Fruit fly (Drosophila melanogaster) whole organism, adult: ENCODE data around the gene tkv.

Source experiments
- CG11617 ChIP-seq: fragments of 200-800 bp; sonication (Bioruptor generic); optimal IDR thresholded peaks from 2 replicates; lab custom pipeline; 2017; ENCODE audit warnings: mild to moderate bottlenecking, missing biosample characterization, missing genetic modification reagents, missing genetic modification characterization
- CG12768 ChIP-seq: fragments of 200-800 bp; sonication (Bioruptor generic); optimal IDR thresholded peaks from 2 replicates; lab custom pipeline; 2017; ENCODE audit warnings: missing biosample characterization, missing genetic modification characterization, mild to moderate bottlenecking, moderate library complexity, missing genetic modification reagents
- CG14711 ChIP-seq: fragments of 200-800 bp; sonication (Bioruptor generic); optimal IDR thresholded peaks from 2 replicates; lab custom pipeline; 2018; ENCODE audit warnings: missing biosample characterization, mild to moderate bottlenecking, missing genetic modification characterization, moderate library complexity
- CG1620 ChIP-seq: fragments of 200-800 bp; sonication (Bioruptor generic); optimal IDR thresholded peaks from 2 replicates; lab custom pipeline; 2016; ENCODE audit warnings: missing biosample characterization, missing genetic modification characterization
- CG33017 ChIP-seq: fragments of 200-800 bp; sonication (Bioruptor generic); optimal IDR thresholded peaks from 2 replicates; lab custom pipeline; 2018; ENCODE audit warnings: missing biosample characterization, mild to moderate bottlenecking, missing genetic modification characterization, moderate library complexity
- CG5204 ChIP-seq: fragments of 200-800 bp; sonication (Bioruptor generic); optimal IDR thresholded peaks from 2 replicates; lab custom pipeline; 2016; ENCODE audit warnings: missing biosample characterization, missing genetic modification characterization
- CG7045 ChIP-seq: fragments of 200-800 bp; sonication (Bioruptor generic); optimal IDR thresholded peaks from 2 replicates; lab custom pipeline; 2017; ENCODE audit warnings: missing biosample characterization, mild to moderate bottlenecking, missing genetic modification characterization
- CG7101 ChIP-seq: fragments of 200-800 bp; sonication (Bioruptor generic); optimal IDR thresholded peaks from 2 replicates; lab custom pipeline; 2018; ENCODE audit warnings: missing biosample characterization, mild to moderate bottlenecking, missing genetic modification characterization, moderate library complexity
- Clk ChIP-seq: fragments of 200-800 bp; sonication (Bioruptor generic); optimal IDR thresholded peaks from 2 replicates; lab custom pipeline; 2017; ENCODE audit warnings: missing biosample characterization, missing genetic modification characterization
- Crg-1 ChIP-seq: fragments of 200-800 bp; sonication (Bioruptor generic); optimal IDR thresholded peaks from 2 replicates; lab custom pipeline; 2016; ENCODE audit warnings: missing biosample characterization, missing genetic modification characterization
- Hr96 ChIP-seq: fragments of 200-800 bp; sonication (Bioruptor generic); optimal IDR thresholded peaks from 2 replicates; lab custom pipeline; 2016; ENCODE audit warnings: missing biosample characterization, missing genetic modification characterization
- Mnt ChIP-seq: fragments of 200-800 bp; sonication (Bioruptor generic); optimal IDR thresholded peaks from 2 replicates; lab custom pipeline; 2016; ENCODE audit warnings: missing biosample characterization, mild to moderate bottlenecking, missing genetic modification characterization
- bab1 ChIP-seq: fragments of 200-800 bp; sonication (Bioruptor generic); optimal IDR thresholded peaks from 3 replicates; lab custom pipeline; 2019; ENCODE audit warnings: missing biosample characterization, mild to moderate bottlenecking, missing genetic modification characterization, moderate library complexity
- cic ChIP-seq: fragments of 200-800 bp; sonication (Bioruptor generic); optimal IDR thresholded peaks from 2 replicates; lab custom pipeline; 2017; ENCODE audit warnings: missing biosample characterization, mild to moderate bottlenecking, missing genetic modification characterization, moderate library complexity
- cnc ChIP-seq, 2 experiments: fragments of >200 bp; optimal IDR thresholded peaks; 2 replicates each; lab custom pipeline; 2017
- kay ChIP-seq: fragments of 200-800 bp; sonication (Bioruptor generic); peaks from one replicate; lab custom pipeline; 2016; ENCODE audit warnings: missing biosample characterization, missing genetic modification characterization, borderline replicate concordance
- ovo ChIP-seq: fragments of 200-800 bp; sonication (Bioruptor generic); optimal IDR thresholded peaks from 2 replicates; lab custom pipeline; 2016; ENCODE audit warnings: missing biosample characterization, missing genetic modification characterization
- pad ChIP-seq: fragments of 200-800 bp; sonication (Bioruptor generic); optimal IDR thresholded peaks from 3 replicates; lab custom pipeline; 2017; ENCODE audit warnings: missing biosample characterization, missing genetic modification characterization, mild to moderate bottlenecking, moderate library complexity, missing genetic modification reagents
- tj ChIP-seq: fragments of 200-800 bp; sonication (Bioruptor generic); optimal IDR thresholded peaks from 3 replicates; lab custom pipeline; 2017; ENCODE audit warnings: missing biosample characterization, mild to moderate bottlenecking, missing genetic modification characterization, moderate library complexity
- toe ChIP-seq: fragments of 200-800 bp; sonication (Bioruptor generic); optimal IDR thresholded peaks from 2 replicates; lab custom pipeline; 2016; ENCODE audit warnings: missing biosample characterization, missing genetic modification characterization

tkv gene

DNA sequence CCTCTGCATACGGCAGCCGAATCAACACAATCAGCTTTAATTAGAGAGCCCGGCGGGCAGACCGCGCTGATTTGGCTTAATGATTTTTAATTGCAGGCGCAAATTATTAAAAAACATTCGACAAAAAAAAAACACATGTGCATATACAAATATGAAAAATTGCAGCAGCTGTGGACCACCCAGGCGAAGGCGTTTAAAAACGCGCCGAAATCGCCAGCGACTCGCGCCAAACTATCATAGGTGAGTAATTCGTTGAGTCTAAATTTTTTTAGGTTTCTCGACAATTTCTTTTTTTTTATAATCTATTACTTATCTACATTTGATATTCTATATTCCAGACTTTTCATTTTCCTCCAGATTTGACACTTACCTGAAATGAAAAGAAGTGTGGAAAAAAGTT is 41.9 kb downstream of the tkv start:
- TF ChIP-seq cic (GFP tag; lab: Kevin White, UChicago) (no peak), CG33017 (tag; lab: Kevin White, UChicago) (no peak)

DNA sequence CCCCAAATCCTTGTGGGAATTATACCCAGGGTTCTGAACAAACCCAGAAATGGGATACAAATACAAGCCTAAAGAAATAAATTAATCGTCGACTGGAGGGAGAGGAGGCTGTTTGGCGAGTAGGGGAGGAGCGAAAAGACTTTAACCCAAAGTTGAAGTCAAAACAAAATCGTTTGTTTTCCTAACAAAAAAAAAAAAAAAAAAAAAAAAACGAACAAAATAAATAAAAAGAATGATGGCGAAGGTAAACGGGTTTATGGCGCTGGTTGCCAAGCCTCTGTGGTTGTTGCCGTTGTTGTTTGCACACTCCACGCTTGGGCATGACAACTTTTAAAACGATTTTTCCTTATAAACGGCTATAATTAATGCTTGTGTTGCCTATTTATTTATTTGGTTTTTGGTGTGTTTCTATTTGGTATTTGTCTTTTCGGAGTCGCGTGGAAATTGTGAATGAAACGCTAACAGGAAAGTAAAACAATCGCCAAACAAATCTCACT is 42.6 kb downstream of the tkv start:
- TF ChIP-seq CG1620 (GFP tag; lab: Kevin White, UChicago): no peak
- no peak for TF ChIP-seq kay (GFP tag; lab: Kevin White, UChicago)
- TF ChIP-seq cnc (optimal IDR thresholded peaks at IDR 0.05; lab: Kevin White, UChicago): no peak
- TF ChIP-seq CG5204: no peak
- no peak for TF ChIP-seq CG33017 (tag; lab: Kevin White, UChicago)
- no peak for TF ChIP-seq Clk
- no peak for TF ChIP-seq pad (GFP tag; lab: Kevin White, UChicago)
- TF ChIP-seq CG7101: no peak
- no peak for TF ChIP-seq toe

dm6 chr2L:5226891-5227554 is 44.2 kb downstream of the tkv start:
- no peak for TF ChIP-seq Mnt (GFP tag; lab: Kevin White, UChicago)
- TF ChIP-seq Crg-1 (GFP tag; lab: Kevin White, UChicago): no peak
- no peak for TF ChIP-seq ovo
- no peak for TF ChIP-seq CG7101
- no peak for TF ChIP-seq CG14711
- TF ChIP-seq CG11617 (GFP tag; lab: Kevin White, UChicago): no peak
- TF ChIP-seq kay (GFP tag; lab: Kevin White, UChicago): no peak
- no peak for TF ChIP-seq CG1620 (GFP tag; lab: Kevin White, UChicago)
- no peak for TF ChIP-seq CG12768 (GFP tag; lab: Kevin White, UChicago)

DNA sequence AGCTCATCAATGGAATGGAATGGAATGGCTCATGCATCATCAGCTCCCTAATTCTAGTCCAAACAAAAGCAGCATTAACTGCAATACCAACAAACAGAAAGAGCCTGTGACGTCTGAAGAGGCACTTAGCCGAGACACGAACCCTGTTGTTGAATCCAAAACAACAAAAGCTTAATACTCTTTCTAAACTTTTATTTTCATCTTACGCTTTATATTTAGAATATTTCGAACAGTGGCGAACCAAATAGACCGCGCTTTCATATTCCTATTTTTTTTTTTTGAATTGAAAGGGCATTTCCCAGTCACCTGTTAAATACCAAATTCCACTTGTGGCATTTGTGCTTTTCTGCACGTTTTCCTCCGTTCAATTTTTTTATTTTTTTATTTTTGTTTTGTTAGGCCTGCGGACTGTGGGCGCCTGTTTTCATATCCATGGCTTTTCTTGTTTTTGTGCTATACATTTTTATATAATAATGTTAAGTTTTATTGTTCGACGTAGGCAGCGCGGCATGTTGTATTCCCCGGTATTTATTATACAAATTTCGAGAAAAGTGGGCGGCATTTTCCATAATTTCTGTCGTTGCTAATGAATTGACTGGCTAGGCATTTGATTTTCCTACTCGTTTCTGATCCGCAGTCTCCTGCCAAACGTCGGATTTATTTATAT is 45.5 kb downstream of the tkv start:
- no peak for TF ChIP-seq Clk
- no peak for TF ChIP-seq Crg-1 (GFP tag; lab: Kevin White, UChicago)
- TF ChIP-seq CG14711: no peak
- no peak for TF ChIP-seq CG1620 (GFP tag; lab: Kevin White, UChicago)
- TF ChIP-seq tj (GFP tag; lab: Kevin White, UChicago): no peak
- TF ChIP-seq kay (GFP tag; lab: Kevin White, UChicago): no peak
- no peak for TF ChIP-seq ovo
- no peak for TF ChIP-seq cnc (optimal IDR thresholded peaks at IDR 0.05; lab: Kevin White, UChicago)
- no peak for TF ChIP-seq pad (GFP tag; lab: Kevin White, UChicago)
- no peak for TF ChIP-seq CG11617 (GFP tag; lab: Kevin White, UChicago)
- TF ChIP-seq Hr96 (GFP tag; lab: Kevin White, UChicago): no peak
- no peak for TF ChIP-seq CG33017 (tag; lab: Kevin White, UChicago)
- no peak for TF ChIP-seq CG7101
- TF ChIP-seq Mnt (GFP tag; lab: Kevin White, UChicago): no peak
- no peak for TF ChIP-seq CG5204
- no peak for TF ChIP-seq CG7045 (GFP tag; lab: Kevin White, UChicago)
- TF ChIP-seq bab1 (GFP tag; lab: Kevin White, UChicago): no peak

dm6 chr2L:5224724-5225319 is 46.4 kb downstream of the tkv start:
- no peak for TF ChIP-seq Hr96 (GFP tag; lab: Kevin White, UChicago)
- TF ChIP-seq ovo: no peak
- TF ChIP-seq CG7101: no peak
- TF ChIP-seq CG33017 (tag; lab: Kevin White, UChicago): peak; percentile 19
- peak; percentile 18 for TF ChIP-seq CG7045 (GFP tag; lab: Kevin White, UChicago)
- peak; percentile 89 for TF ChIP-seq kay (GFP tag; lab: Kevin White, UChicago)
- TF ChIP-seq pad (GFP tag; lab: Kevin White, UChicago): no peak
- no peak for TF ChIP-seq CG5204
- no peak for TF ChIP-seq CG14711
- no peak for TF ChIP-seq Mnt (GFP tag; lab: Kevin White, UChicago)
- no peak for TF ChIP-seq Clk
- TF ChIP-seq CG1620 (GFP tag; lab: Kevin White, UChicago): no peak

DNA sequence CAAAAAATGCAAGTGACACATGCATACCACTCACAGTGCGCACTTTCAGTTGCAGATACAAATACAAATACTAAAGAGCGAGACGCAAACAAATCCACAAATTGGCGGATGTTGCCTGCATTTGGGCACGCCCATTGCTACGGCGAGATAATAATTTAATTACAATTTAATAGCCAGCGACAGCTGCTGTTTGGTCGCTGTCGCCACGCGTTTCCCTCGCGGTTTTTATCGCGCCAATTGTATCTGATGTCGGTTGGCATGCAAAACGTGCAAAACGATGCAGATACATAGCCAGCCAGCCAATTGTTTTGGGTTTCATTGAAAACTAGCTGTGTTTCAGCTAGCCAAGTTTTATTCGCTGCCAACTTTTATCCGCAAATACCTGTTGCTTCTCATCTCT is 47.9 kb downstream of the tkv start:
- no peak for TF ChIP-seq CG5204
- no peak for TF ChIP-seq CG7101
- no peak for TF ChIP-seq CG1620 (GFP tag; lab: Kevin White, UChicago)
- no peak for TF ChIP-seq Hr96 (GFP tag; lab: Kevin White, UChicago)
- TF ChIP-seq Clk: no peak
- no peak for TF ChIP-seq CG12768 (GFP tag; lab: Kevin White, UChicago)
- TF ChIP-seq cnc (optimal IDR thresholded peaks at IDR 0.05; lab: Kevin White, UChicago): no peak
- TF ChIP-seq ovo: no peak
- TF ChIP-seq kay (GFP tag; lab: Kevin White, UChicago): no peak
- TF ChIP-seq bab1 (GFP tag; lab: Kevin White, UChicago): no peak
- TF ChIP-seq Crg-1 (GFP tag; lab: Kevin White, UChicago): no peak
- TF ChIP-seq CG11617 (GFP tag; lab: Kevin White, UChicago): peak; percentile 18
- no peak for TF ChIP-seq tj (GFP tag; lab: Kevin White, UChicago)
- TF ChIP-seq Mnt (GFP tag; lab: Kevin White, UChicago): peak; percentile 11
- TF ChIP-seq pad (GFP tag; lab: Kevin White, UChicago): no peak
- no peak for TF ChIP-seq cic (GFP tag; lab: Kevin White, UChicago)
- peak; percentile 3 for TF ChIP-seq toe
- no peak for TF ChIP-seq CG7045 (GFP tag; lab: Kevin White, UChicago)
- no peak for TF ChIP-seq CG14711
- TF ChIP-seq CG33017 (tag; lab: Kevin White, UChicago): no peak
